Fruit fly (Drosophila melanogaster) Kc167 (cell line): ENCODE results near the gene CG32112.

Experiments
- Myc ChIP-seq: fragments of >200 bp; optimal IDR thresholded peaks from 2 replicates; lab custom pipeline; 2017; ENCODE audit warnings: missing external identifiers
- Sin3A ChIP-seq: fragments of >200 bp; optimal IDR thresholded peaks from 2 replicates; lab custom pipeline; 2018; ENCODE audit warnings: missing external identifiers
- psq ChIP-seq: fragments of >200 bp; optimal IDR thresholded peaks from 2 replicates; lab custom pipeline; 2017; ENCODE audit warnings: missing external identifiers
- ttk ChIP-seq: sonication (Bioruptor generic); optimal IDR thresholded peaks from 2 replicates; lab custom pipeline; 2017; ENCODE audit warnings: missing external identifiers

DNA sequence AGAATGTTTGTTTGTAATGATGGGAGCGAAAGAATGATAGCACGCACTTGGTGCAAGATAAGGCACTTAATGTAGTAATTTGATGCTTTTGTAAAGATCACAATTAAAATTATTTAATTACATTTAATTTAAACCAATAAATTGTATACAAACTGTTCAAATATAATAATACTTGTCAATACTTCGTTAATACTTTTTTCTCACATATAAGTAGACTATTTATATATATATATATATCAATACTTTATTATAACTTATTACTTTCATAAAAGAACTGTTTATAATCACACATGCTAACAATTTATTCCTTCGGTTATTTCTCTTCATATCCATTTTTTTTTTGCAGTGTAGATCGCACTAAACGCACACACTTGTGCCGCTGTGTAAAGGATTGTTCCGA, 23.9 kb upstream of the CG32112 start:
- TF ChIP-seq Myc (lab: Kevin White, UChicago) (no peak), Sin3A (lab: Kevin White, UChicago) (no peak), psq (no peak), ttk (lab: Kevin White, UChicago) (no peak)
